Worm (Caenorhabditis elegans): ENCODE results near the gene T06F4.1.
A peak's percentile ranks its signal among the peaks of the same experiment; 100 is the strongest.

T06F4.1 gene

DNA sequence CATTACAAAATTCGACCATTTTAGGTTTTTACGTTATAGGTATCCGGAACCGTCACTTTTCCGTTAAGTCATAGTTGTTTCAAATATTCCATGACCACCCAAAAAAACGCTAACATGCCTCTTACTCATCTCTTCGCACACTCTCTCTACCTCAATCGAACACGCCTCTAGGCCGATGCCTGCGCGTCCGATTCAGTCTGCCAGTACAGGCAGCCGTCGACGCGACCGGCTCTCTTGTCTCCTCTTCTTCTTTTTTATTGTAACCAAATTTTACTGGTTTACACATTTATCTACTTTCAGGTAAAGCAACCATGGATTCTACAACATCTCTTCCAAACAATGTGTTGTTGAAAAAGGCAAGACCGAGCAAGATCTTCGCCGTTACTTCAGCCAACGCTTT, 67.2 kb downstream of the T06F4.1 start, which contains the start of gene mop-25.1 (continued):
- TF ChIP-seq rpc-1 (optimal IDR thresholded peaks at IDR 0.05) (no peak), rpc-1 (tag; optimal IDR thresholded peaks at IDR 0.05) (no peak), hrde-1 (tag; optimal IDR thresholded peaks at IDR 0.05; ENCODE audit: borderline replicate concordance) (no peak), nfyb-1 (GFP tag; IDR thresholded peaks at IDR 0.05) (no peak)

DNA sequence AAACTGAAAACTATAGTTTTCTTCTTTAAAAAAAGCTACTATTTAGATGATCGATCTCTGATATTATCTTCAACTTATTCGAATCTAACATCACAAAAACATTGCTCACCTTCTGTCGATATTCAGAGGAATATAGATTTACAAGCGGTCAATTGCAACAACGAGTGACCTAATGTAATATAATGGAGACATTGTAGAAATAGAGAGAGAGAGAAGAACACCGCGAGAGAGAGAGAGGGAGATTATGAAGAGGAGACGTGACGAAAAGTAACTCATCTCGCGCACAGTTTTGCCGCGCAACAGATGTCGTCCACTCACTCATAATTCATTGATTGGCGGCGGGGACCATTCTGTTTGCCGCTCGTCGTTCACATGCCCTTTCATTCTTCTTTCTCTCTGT, 68.8 kb downstream of the T06F4.1 start:
- TF ChIP-seq B0261.1 (tag; optimal IDR thresholded peaks at IDR 0.05) (no peak), dox-1 (GFP tag; IDR thresholded peaks at IDR 0.05) (0 out of 2 replicates have a peak, but pooled peaks have one; percentile 22), lir-1 (GFP tag; conservative IDR thresholded peaks at IDR 0.05) (no peak), ztf-6 (GFP tag; IDR thresholded peaks at IDR 0.05) (no peak), repo-1 (tag; optimal IDR thresholded peaks at IDR 0.05) (no peak), bed-1 (GFP tag; IDR thresholded peaks at IDR 0.05) (no peak)

DNA sequence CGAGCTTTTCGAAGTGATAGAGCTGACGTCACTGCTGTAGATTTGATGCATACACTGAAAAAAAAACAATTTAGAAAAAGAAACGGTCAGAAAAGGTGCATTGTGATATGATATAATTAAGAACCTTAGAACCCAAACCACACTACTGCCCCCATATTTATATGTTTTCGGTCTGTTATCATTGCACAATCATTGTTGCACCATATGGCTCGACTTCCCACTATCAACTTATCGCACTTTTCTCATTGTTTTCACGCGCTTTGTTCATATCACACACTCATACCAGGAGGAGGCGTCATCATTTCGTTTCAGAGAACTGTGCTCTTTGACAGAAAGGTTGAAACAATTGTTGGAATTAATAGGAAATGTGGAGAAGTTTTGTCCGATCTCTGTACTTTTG, 70.2 kb downstream of the T06F4.1 start:
- TF ChIP-seq ztf-22 (GFP tag; optimal IDR thresholded peaks at IDR 0.05) (peak; percentile 22), tbx-9 (tag; optimal IDR thresholded peaks at IDR 0.05; ENCODE audit: borderline replicate concordance) (no peak), tbp1 (GFP tag; optimal IDR thresholded peaks at IDR 0.05) (peak; percentile 30), dox-1 (GFP tag; IDR thresholded peaks at IDR 0.05) (0 out of 2 replicates have a peak, but pooled peaks have one; percentile 14), ceh-27 (GFP tag; optimal IDR thresholded peaks at IDR 0.05) (no peak), ets-4 (GFP tag; optimal IDR thresholded peaks at IDR 0.05) (peak; percentile 46), madf-10 (tag; optimal IDR thresholded peaks at IDR 0.05) (peak; percentile 27), atf-7 (tag; optimal IDR thresholded peaks at IDR 0.05) (peak; percentile 71), pbrm-1 (GFP tag; IDR thresholded peaks at IDR 0.05) (no peak), rcor-1 (GFP tag; IDR thresholded peaks at IDR 0.05) (no peak), nhr-80 (tag; optimal IDR thresholded peaks at IDR 0.05) (peak; percentile 95), cebp-2 (GFP tag; IDR thresholded peaks at IDR 0.05) (0 out of 2 replicates have a peak, but pooled peaks have one; percentile 17)

DNA sequence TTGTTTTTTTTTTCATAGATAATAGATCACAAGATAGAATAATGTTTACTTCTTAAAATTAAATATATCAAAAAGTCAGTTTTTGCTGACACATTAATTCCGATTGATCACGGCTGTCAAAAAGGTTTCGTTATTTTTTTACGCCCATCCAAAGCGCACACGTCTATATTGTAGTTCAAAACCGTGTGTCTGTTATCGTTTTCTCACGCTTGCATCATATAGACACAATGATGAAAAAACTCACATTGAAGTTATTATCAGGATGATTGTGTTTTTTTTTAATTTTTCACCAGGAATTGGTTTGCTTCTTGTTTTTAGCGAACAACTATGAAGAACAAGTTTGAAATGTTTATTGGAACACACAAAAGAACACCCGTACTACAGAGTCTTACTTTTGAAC, 71.4 kb downstream of the T06F4.1 start:
- TF ChIP-seq unc-62 (GFP tag; optimal IDR thresholded peaks at IDR 0.05) (no peak), nhr-120 (GFP tag; IDR thresholded peaks at IDR 0.05) (no peak), ets-4 (GFP tag; optimal IDR thresholded peaks at IDR 0.05) (peak; percentile 57), ceh-100 (GFP tag; IDR thresholded peaks at IDR 0.05) (no peak), T26A5.8 (tag; optimal IDR thresholded peaks at IDR 0.05) (no peak), ztf-22 (GFP tag; optimal IDR thresholded peaks at IDR 0.05) (peak; percentile 71), tbx-9 (tag; optimal IDR thresholded peaks at IDR 0.05; ENCODE audit: borderline replicate concordance) (no peak), nfya-2 (GFP tag; IDR thresholded peaks at IDR 0.05) (no peak), F33H1.4 (GFP tag; IDR thresholded peaks at IDR 0.05) (no peak), gei-17 (GFP tag; optimal IDR thresholded peaks at IDR 0.05) (peak; percentile 13), ceh-79 (tag; optimal IDR thresholded peaks at IDR 0.05) (no peak), ama-1 (optimal IDR thresholded peaks at IDR 0.05) (no peak), ama-1 (GFP tag; optimal IDR thresholded peaks at IDR 0.05) (peak in 1 of 2 experiments; percentile 9), Y53G8AR.9 (GFP tag; conservative IDR thresholded peaks at IDR 0.05) (peak; percentile 36; the same call in 1 of the 2 replicates), K11D2.4 (GFP tag; IDR thresholded peaks at IDR 0.05) (no peak), sptf-2 (GFP tag; optimal IDR thresholded peaks at IDR 0.05) (no peak), let-607 (tag; optimal IDR thresholded peaks at IDR 0.05) (peak; percentile 24 to 86), madf-10 (tag; optimal IDR thresholded peaks at IDR 0.05) (peak; percentile 81), atf-7 (tag; optimal IDR thresholded peaks at IDR 0.05) (peak; percentile 44), ccch-3 (GFP tag; optimal IDR thresholded peaks at IDR 0.05) (no peak), hlh-26 (GFP tag; conservative IDR thresholded peaks at IDR 0.05) (no peak), F22D6.2 (tag; optimal IDR thresholded peaks at IDR 0.05) (peak; percentile 19), tlf-1 (GFP tag; optimal IDR thresholded peaks at IDR 0.05) (peak; percentile 32), attf-3 (GFP tag; conservative IDR thresholded peaks at IDR 0.05) (no peak), Y56A3A.18 (GFP tag; IDR thresholded peaks at IDR 0.05) (0 out of 2 replicates have a peak, but pooled peaks have one; percentile 61), F49E8.2 (tag; optimal IDR thresholded peaks at IDR 0.05; ENCODE audit: insufficient read depth) (no peak), lin-40 (tag; optimal IDR thresholded peaks at IDR 0.05) (peak; percentile 76), nhr-80 (tag; optimal IDR thresholded peaks at IDR 0.05) (peak; percentile 96), let-526 (GFP tag; IDR thresholded peaks at IDR 0.05) (no peak)
